Worm (Caenorhabditis elegans): ENCODE results near the gene gadr-4.

ce11 chrII:4028276-4028675 lies 34.1 kb downstream of the gadr-4 start, which contains the start of gene K07D4.9:
- TF ChIP-seq ceh-19 (GFP tag; optimal IDR thresholded peaks at IDR 0.05) = no peak
- TF ChIP-seq nhr-11 (tag; optimal IDR thresholded peaks at IDR 0.05) = no peak
- TF ChIP-seq nhr-232 (tag; optimal IDR thresholded peaks at IDR 0.05) = no peak
- no peak for TF ChIP-seq ceh-31 (tag; optimal IDR thresholded peaks at IDR 0.05)
- TF ChIP-seq ceh-24 (tag; optimal IDR thresholded peaks at IDR 0.05) = no peak
- TF ChIP-seq sox-2 (GFP tag; IDR thresholded peaks at IDR 0.05) = no peak
- TF ChIP-seq elt-2 (tag; optimal IDR thresholded peaks at IDR 0.05) = no peak
- no peak for TF ChIP-seq pha-4 (tag; optimal IDR thresholded peaks at IDR 0.05)
- no peak for TF ChIP-seq unc-3 (GFP tag; conservative IDR thresholded peaks at IDR 0.05)
- no peak for TF ChIP-seq unc-3 (tag; optimal IDR thresholded peaks at IDR 0.05)
- TF ChIP-seq tbx-2 (tag; optimal IDR thresholded peaks at IDR 0.05) = no peak
- no peak for TF ChIP-seq mec-3 (tag; optimal IDR thresholded peaks at IDR 0.05; ENCODE audit: borderline replicate concordance)
- TF ChIP-seq ceh-18 (tag; optimal IDR thresholded peaks at IDR 0.05) = no peak
